Fruit fly (Drosophila melanogaster): Measurements from ENCODE around the gene ssp6.

DNA sequence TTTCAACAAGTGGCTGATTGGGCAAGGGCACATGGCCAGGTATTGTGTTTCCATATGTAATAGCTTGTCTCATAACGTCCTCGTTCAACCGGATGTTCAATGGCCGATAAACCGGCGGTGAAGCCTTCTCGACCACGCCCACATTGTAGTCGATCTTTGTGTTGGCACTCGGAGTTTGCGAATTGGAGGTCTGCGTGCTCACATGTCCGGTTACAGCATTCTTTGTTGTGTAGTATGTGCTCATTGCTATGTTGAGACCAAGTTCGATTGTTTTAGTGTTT is 48.8 kb downstream of the ssp6 start:
- TF ChIP-seq CG7045 (GFP tag; optimal IDR thresholded peaks at IDR 0.05) (no peak), Mnt (GFP tag; optimal IDR thresholded peaks at IDR 0.05) (no peak), toe (GFP tag; optimal IDR thresholded peaks at IDR 0.05) (no peak), kay (GFP tag; ENCODE audit: borderline replicate concordance) (no peak), CG12768 (GFP tag; optimal IDR thresholded peaks at IDR 0.05) (no peak), ovo (GFP tag; optimal IDR thresholded peaks at IDR 0.05) (no peak), CG33017 (tag; optimal IDR thresholded peaks at IDR 0.05) (no peak), CG1620 (GFP tag; optimal IDR thresholded peaks at IDR 0.05) (no peak), pad (GFP tag; optimal IDR thresholded peaks at IDR 0.05) (no peak), Crg-1 (GFP tag; optimal IDR thresholded peaks at IDR 0.05) (no peak), CG11617 (GFP tag; optimal IDR thresholded peaks at IDR 0.05) (no peak), CG7101 (tag; optimal IDR thresholded peaks at IDR 0.05) (no peak)
